Worm (Caenorhabditis elegans): ENCODE measurements around the gene cit-1.2.

cit-1.2 gene

DNA sequence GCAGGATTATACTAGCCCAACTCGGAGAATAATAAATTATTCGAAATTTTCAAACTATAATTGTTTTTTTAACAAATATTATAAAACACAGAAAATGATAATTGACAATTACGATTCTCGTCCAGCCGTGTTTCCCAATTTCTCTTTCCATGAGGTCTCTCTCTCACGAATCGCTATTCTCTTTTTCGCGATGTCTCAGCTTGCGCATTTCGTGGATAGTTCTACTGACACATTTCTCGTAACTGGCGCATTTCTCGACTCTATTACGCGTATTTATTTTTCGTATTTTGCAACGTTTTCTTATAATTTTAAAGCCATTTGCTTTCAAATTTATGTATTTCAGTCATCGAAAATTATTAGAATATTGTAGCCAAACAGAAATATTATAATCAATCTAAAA is 33.2 kb downstream of the cit-1.2 start (continued):
- TF ChIP-seq hlh-13 (GFP tag; optimal IDR thresholded peaks at IDR 0.05) (peak; percentile 99), hlh-15 (tag; optimal IDR thresholded peaks at IDR 0.05) (peak; percentile 100), K02D7.2 (tag; optimal IDR thresholded peaks at IDR 0.05) (peak; percentile 99), C38D4.7 (GFP tag; optimal IDR thresholded peaks at IDR 0.05) (peak; percentile 98), mec-3 (tag; optimal IDR thresholded peaks at IDR 0.05; ENCODE audit: borderline replicate concordance) (peak; percentile 100), pag-3 (tag; optimal IDR thresholded peaks at IDR 0.05; ENCODE audit: borderline replicate concordance) (peak; percentile 100), ceh-45 (GFP tag; IDR thresholded peaks at IDR 0.05) (peak; percentile 100), ceh-2 (tag; optimal IDR thresholded peaks at IDR 0.05) (peak; percentile 100), pha-4 (tag; optimal IDR thresholded peaks at IDR 0.05) (no peak), Y22D7AL.16 (tag; optimal IDR thresholded peaks at IDR 0.05) (peak; percentile 100), pax-1 (tag; optimal IDR thresholded peaks at IDR 0.05) (peak; percentile 85), ets-4 (tag; optimal IDR thresholded peaks at IDR 0.05) (peak; percentile 100), nhr-11 (tag; optimal IDR thresholded peaks at IDR 0.05) (no peak), unc-42 (tag; optimal IDR thresholded peaks at IDR 0.05) (peak; percentile 100), ceh-19 (GFP tag; optimal IDR thresholded peaks at IDR 0.05) (peak; percentile 100), C08G9.2 (tag; optimal IDR thresholded peaks at IDR 0.05) (peak; percentile 100), nfya-1 (tag; optimal IDR thresholded peaks at IDR 0.05) (peak; percentile 98), tbx-2 (tag; optimal IDR thresholded peaks at IDR 0.05) (peak; percentile 100), lin-11 (tag; optimal IDR thresholded peaks at IDR 0.05) (peak; percentile 96), ceh-24 (tag; optimal IDR thresholded peaks at IDR 0.05) (peak; percentile 98), ceh-22 (tag; optimal IDR thresholded peaks at IDR 0.05) (peak; percentile 37), hlh-6 (tag; optimal IDR thresholded peaks at IDR 0.05) (peak; percentile 100), ceh-48 (tag; optimal IDR thresholded peaks at IDR 0.05) (peak; percentile 99), dve-1 (tag; optimal IDR thresholded peaks at IDR 0.05) (peak; percentile 98), ztf-16 (tag; optimal IDR thresholded peaks at IDR 0.05) (peak; percentile 100), che-1 (tag; optimal IDR thresholded peaks at IDR 0.05) (peak; percentile 96), eyg-1 (tag; optimal IDR thresholded peaks at IDR 0.05) (peak; percentile 100), hlh-8 (tag; optimal IDR thresholded peaks at IDR 0.05) (peak; percentile 100), sdc-2 (tag; optimal IDR thresholded peaks at IDR 0.05) (peak; percentile 96), madf-2 (tag; optimal IDR thresholded peaks at IDR 0.05) (peak; percentile 100)

- TF ChIP-seq ceh-22 (tag; optimal IDR thresholded peaks at IDR 0.05), result no peak
Measured at ce11 chrIII:8044187-8044586, 33.6 kb downstream of the cit-1.2 start, which contains the start of gene K12H4.5. TSS of gene K12H4.5 (plus strand) at chrIII:8044487.

DNA sequence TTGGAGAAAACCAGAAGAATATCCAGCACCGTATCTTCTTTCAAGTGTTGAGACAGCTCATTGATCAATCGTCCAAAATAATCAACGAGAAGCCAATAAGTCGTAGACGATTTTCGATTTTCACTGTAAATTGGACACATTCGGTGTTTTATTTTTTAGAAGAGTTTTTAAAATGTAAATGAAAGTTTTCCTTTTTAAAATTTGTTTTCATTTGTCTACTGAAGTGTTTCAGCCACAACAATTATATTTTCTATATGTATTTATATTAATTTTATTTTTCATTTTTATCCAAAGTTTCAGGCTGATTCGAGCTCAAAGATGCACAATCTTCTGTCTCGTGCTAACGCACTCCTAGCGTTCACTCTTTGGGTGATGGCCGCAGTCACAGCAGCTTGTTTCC is 34.1 kb downstream of the cit-1.2 start, which contains the start of gene spcs-3:
Gene spcs-3 (plus strand): TSS at position 301 of the 400 bp plus-strand sequence.
- no peak for TF ChIP-seq pat-9 (tag; optimal IDR thresholded peaks at IDR 0.05)
- no peak for TF ChIP-seq eyg-1 (tag; optimal IDR thresholded peaks at IDR 0.05)

- no peak for TF ChIP-seq Y22D7AL.16 (tag; optimal IDR thresholded peaks at IDR 0.05)
- no peak for TF ChIP-seq ets-4 (tag; optimal IDR thresholded peaks at IDR 0.05)
- TF ChIP-seq ceh-30 (tag; optimal IDR thresholded peaks at IDR 0.05), result no peak
- no peak for TF ChIP-seq lim-6 (tag; optimal IDR thresholded peaks at IDR 0.05)
Measured at ce11 chrIII:8045734-8046133, 35.2 kb downstream of the cit-1.2 start, which contains the start of gene K12H4.3. TSS of gene K12H4.3 (plus strand) at chrIII:8046034.

- TF ChIP-seq ceh-2 (tag; optimal IDR thresholded peaks at IDR 0.05) (no peak), nhr-232 (tag; optimal IDR thresholded peaks at IDR 0.05) (no peak), ceh-19 (GFP tag; optimal IDR thresholded peaks at IDR 0.05) (no peak), lim-6 (tag; optimal IDR thresholded peaks at IDR 0.05) (no peak), syd-9 (tag; optimal IDR thresholded peaks at IDR 0.05) (no peak), pax-1 (tag; optimal IDR thresholded peaks at IDR 0.05) (no peak), pha-4 (tag; optimal IDR thresholded peaks at IDR 0.05) (no peak)
Measured at ce11 chrIII:8047412-8047811, 36.8 kb downstream of the cit-1.2 start, which contains the start of gene K12H4.2. TSS of gene K12H4.2 (plus strand) at chrIII:8047712.
